Fruit fly (Drosophila melanogaster) whole organism, embryonic: ENCODE data around the gene CG34242.

Experiments
- CG10321 ChIP-seq: fragments of 200-800 bp; sonication (Bioruptor generic); IDR thresholded peaks from 2 replicates; pipeline ENCODE4 v1.3.6; 2022; ENCODE audit warnings: missing biosample characterization, missing genetic modification characterization
- CG10462 ChIP-seq: fragments of 200-800 bp; sonication (Bioruptor generic); optimal IDR thresholded peaks from 2 replicates; lab custom pipeline; 2016; ENCODE audit warnings: missing biosample characterization, missing genetic modification characterization
- CG10565 ChIP-seq: fragments of 200-800 bp; sonication (Bioruptor generic); optimal IDR thresholded peaks from 3 replicates; lab custom pipeline; 2016; ENCODE audit warnings: missing biosample characterization, mild to moderate bottlenecking, missing genetic modification characterization
- CG12236 ChIP-seq: fragments of 200-800 bp; sonication (Bioruptor generic); optimal IDR thresholded peaks from 2 replicates; lab custom pipeline; 2016; ENCODE audit warnings: missing biosample characterization, missing genetic modification characterization
- CG13624 ChIP-seq: fragments of 200-800 bp; sonication (Bioruptor generic); optimal IDR thresholded peaks from 2 replicates; lab custom pipeline; 2016; ENCODE audit warnings: missing biosample characterization, missing genetic modification characterization
- CG13894 ChIP-seq: fragments of 200-800 bp; sonication (Bioruptor generic); optimal IDR thresholded peaks from 3 replicates; lab custom pipeline; 2018; ENCODE audit warnings: missing biosample characterization, mild to moderate bottlenecking, missing genetic modification characterization, moderate library complexity
- CG1529 ChIP-seq: fragments of 200-800 bp; sonication (Bioruptor generic); optimal IDR thresholded peaks from 3 replicates; lab custom pipeline; 2018; ENCODE audit warnings: missing biosample characterization, missing genetic modification characterization
- CG30403 ChIP-seq: fragments of 200-800 bp; sonication (Bioruptor generic); optimal IDR thresholded peaks from 3 replicates; lab custom pipeline; 2016; ENCODE audit warnings: missing biosample characterization, missing genetic modification characterization
- CG31365 ChIP-seq: fragments of 200-800 bp; sonication (Bioruptor generic); optimal IDR thresholded peaks from 2 replicates; lab custom pipeline; 2018; ENCODE audit warnings: missing biosample characterization, mild to moderate bottlenecking, missing genetic modification characterization
- CG34376 ChIP-seq: fragments of 200-800 bp; sonication (Bioruptor generic); optimal IDR thresholded peaks from 2 replicates; lab custom pipeline; 2018; ENCODE audit warnings: missing biosample characterization, mild to moderate bottlenecking, missing genetic modification characterization
- CG4360 ChIP-seq: fragments of 200-800 bp; sonication (Bioruptor generic); IDR thresholded peaks from 2 replicates; pipeline ENCODE4 v1.3.6; 2022; ENCODE audit warnings: missing biosample characterization, missing genetic modification characterization
- CG4404 ChIP-seq: fragments of 200-800 bp; sonication (Bioruptor generic); IDR thresholded peaks from 2 replicates; pipeline ENCODE4 v1.3.6; 2022; ENCODE audit warnings: missing biosample characterization, missing genetic modification characterization
- CG4707 ChIP-seq: fragments of 200-800 bp; sonication (Bioruptor generic); optimal IDR thresholded peaks from 2 replicates; lab custom pipeline; 2018; ENCODE audit warnings: missing biosample characterization, mild to moderate bottlenecking, missing genetic modification characterization, moderate library complexity
- CG4730 ChIP-seq: fragments of 200-800 bp; sonication (Bioruptor generic); IDR thresholded peaks from 2 replicates; pipeline ENCODE4 v1.3.6; 2022; ENCODE audit warnings: missing biosample characterization, missing genetic modification characterization
- CG7271 ChIP-seq: fragments of 200-800 bp; sonication (Bioruptor generic); optimal IDR thresholded peaks from 2 replicates; lab custom pipeline; 2018; ENCODE audit warnings: missing biosample characterization, mild to moderate bottlenecking, missing genetic modification characterization, moderate library complexity
- CG7786 ChIP-seq: fragments of 200-800 bp; sonication (Bioruptor generic); optimal IDR thresholded peaks from 2 replicates; lab custom pipeline; 2016; ENCODE audit warnings: missing biosample characterization, missing genetic modification characterization
- CG7839 ChIP-seq: fragments of 200-800 bp; sonication (Bioruptor generic); optimal IDR thresholded peaks from 3 replicates; lab custom pipeline; 2018; ENCODE audit warnings: missing biosample characterization, mild to moderate bottlenecking, missing genetic modification characterization, moderate library complexity
- CG8765 ChIP-seq: fragments of 200-800 bp; sonication (Bioruptor generic); IDR thresholded peaks from 2 replicates; pipeline ENCODE4 v1.3.6; 2022; ENCODE audit warnings: missing biosample characterization, missing genetic modification characterization
- CkIIα-i1 ChIP-seq: fragments of 200-800 bp; sonication (Bioruptor generic); IDR thresholded peaks from 2 replicates; pipeline ENCODE4 v1.3.6; 2022; ENCODE audit warnings: missing biosample characterization, missing genetic modification characterization
- Doc3 ChIP-seq: fragments of 200-800 bp; sonication (Bioruptor generic); IDR thresholded peaks from 3 replicates; pipeline ENCODE4 v1.3.6; 2022; ENCODE audit warnings: missing biosample characterization, missing genetic modification characterization; ENCODE audit not compliant: partially characterized antibody
- Dref ChIP-seq: fragments of 200-800 bp; sonication (Bioruptor generic); IDR thresholded peaks from 2 replicates; pipeline ENCODE4 v1.3.6; 2022; ENCODE audit warnings: missing biosample characterization, missing genetic modification characterization
- E2f1 ChIP-seq: fragments of 200-800 bp; sonication (Bioruptor generic); IDR thresholded peaks from 2 replicates; pipeline ENCODE4 v1.3.6; 2022; ENCODE audit warnings: missing biosample characterization, missing genetic modification characterization
- Hey ChIP-seq: fragments of 200-800 bp; sonication (Bioruptor generic); optimal IDR thresholded peaks from 3 replicates; lab custom pipeline; 2018; ENCODE audit warnings: missing biosample characterization, mild to moderate bottlenecking, missing genetic modification characterization
- Hr51 ChIP-seq, 2 experiments: fragments of 200-800 bp; sonication (Bioruptor generic); optimal IDR thresholded peaks; 2 replicates in 1 of 2; 3 replicates in 1 of 2; lab custom pipeline; 2016 to 2018; ENCODE audit warnings: missing biosample characterization in 2 of 2, missing genetic modification characterization in 2 of 2, mild to moderate bottlenecking in 1 of 2, moderate library complexity in 1 of 2
- Hr78 ChIP-seq, 2 experiments: fragments of 200-800 bp in 1 of 2; fragments of >200 bp in 1 of 2; sonication (Bioruptor generic) in 1 of 2; optimal IDR thresholded peaks; 2 replicates each; lab custom pipeline; 2017 to 2019; ENCODE audit warnings: missing biosample characterization in 2 of 2, missing genetic modification characterization in 2 of 2, mild to moderate bottlenecking in 1 of 2, moderate library complexity in 1 of 2
- Lhr ChIP-seq: fragments of 200-800 bp; sonication (Bioruptor generic); optimal IDR thresholded peaks from 3 replicates; lab custom pipeline; 2017; ENCODE audit warnings: mild to moderate bottlenecking, missing biosample characterization, missing genetic modification reagents, missing genetic modification characterization
- MESR4 ChIP-seq: fragments of 200-800 bp; sonication (Bioruptor generic); optimal IDR thresholded peaks from 2 replicates; lab custom pipeline; 2018; ENCODE audit warnings: missing biosample characterization, mild to moderate bottlenecking, missing genetic modification characterization, moderate library complexity
- Mad ChIP-seq: fragments of 200-800 bp; sonication (Bioruptor generic); optimal IDR thresholded peaks from 2 replicates; lab custom pipeline; 2016; ENCODE audit warnings: missing biosample characterization, missing genetic modification characterization
- Nf-YC ChIP-seq: fragments of 200-800 bp; optimal IDR thresholded peaks from 3 replicates; lab custom pipeline; 2019; ENCODE audit warnings: missing biosample characterization, mild to moderate bottlenecking, missing genetic modification characterization, moderate library complexity
- Xrp1 ChIP-seq: fragments of 200-800 bp; sonication (Bioruptor generic); IDR thresholded peaks from 2 replicates; pipeline ENCODE4 v1.3.6; 2022; ENCODE audit warnings: missing biosample characterization, missing genetic modification characterization
- amos ChIP-seq: fragments of 200-800 bp; sonication (Bioruptor generic); IDR thresholded peaks from 2 replicates; pipeline ENCODE4 v1.3.6; 2022; ENCODE audit warnings: missing biosample characterization, missing genetic modification characterization; ENCODE audit not compliant: partially characterized antibody
- bowl ChIP-seq: fragments of 200-800 bp; sonication (Bioruptor generic); IDR thresholded peaks from 2 replicates; pipeline ENCODE4 v1.3.6; 2022; ENCODE audit warnings: missing biosample characterization, missing genetic modification characterization
- cad ChIP-seq: fragments of >200 bp; optimal IDR thresholded peaks from 2 replicates; lab custom pipeline; 2017; ENCODE audit warnings: missing biosample characterization, missing genetic modification characterization
- crol ChIP-seq: fragments of 200-800 bp; sonication (Bioruptor generic); IDR thresholded peaks from 2 replicates; pipeline ENCODE4 v1.3.6; 2022; ENCODE audit warnings: missing biosample characterization, missing genetic modification characterization
- disco-r ChIP-seq: fragments of 200-800 bp; sonication (Bioruptor generic); optimal IDR thresholded peaks from 2 replicates; lab custom pipeline; 2016; ENCODE audit warnings: missing biosample characterization, missing genetic modification characterization
- exex ChIP-seq: fragments of 200-800 bp; sonication (Bioruptor generic); optimal IDR thresholded peaks from 4 replicates; lab custom pipeline; 2018; ENCODE audit warnings: missing biosample characterization, mild to moderate bottlenecking, missing genetic modification characterization, moderate library complexity
- eyg ChIP-seq: fragments of 200-800 bp; sonication (Bioruptor generic); optimal IDR thresholded peaks from 3 replicates; lab custom pipeline; 2016; ENCODE audit warnings: missing biosample characterization, missing genetic modification characterization
- her ChIP-seq: fragments of 200-800 bp; sonication (Bioruptor generic); optimal IDR thresholded peaks from 2 replicates; lab custom pipeline; 2016; ENCODE audit warnings: missing biosample characterization, missing genetic modification characterization
- ind ChIP-seq: fragments of 200-800 bp; sonication (Bioruptor generic); optimal IDR thresholded peaks from 3 replicates; lab custom pipeline; 2016; ENCODE audit warnings: missing biosample characterization, missing genetic modification characterization
- insv ChIP-seq, 2 experiments: fragments of 200-800 bp; sonication (Bioruptor generic); optimal IDR thresholded peaks; 3 replicates each; lab custom pipeline; 2016 to 2018; ENCODE audit warnings: missing biosample characterization in 2 of 2, missing genetic modification characterization in 2 of 2
- jigr1 ChIP-seq: fragments of 200-800 bp; sonication (Bioruptor generic); IDR thresholded peaks from 3 replicates; pipeline ENCODE4 v1.3.6; 2022; ENCODE audit warnings: missing biosample characterization, missing genetic modification characterization
- kni ChIP-seq: fragments of 200-800 bp; sonication (Bioruptor generic); optimal IDR thresholded peaks from 3 replicates; lab custom pipeline; 2017; ENCODE audit warnings: mild to moderate bottlenecking, missing biosample characterization, missing genetic modification reagents, missing genetic modification characterization
- lov ChIP-seq, 2 experiments: fragments of 200-800 bp in 1 of 2; fragments of >200 bp in 1 of 2; sonication (Bioruptor generic) in 1 of 2; IDR thresholded peaks in 1 of 2; optimal IDR thresholded peaks in 1 of 2; 2 replicates in 1 of 2; 3 replicates in 1 of 2; pipeline versions ENCODE4 v1.3.6 to Lab custom; 2017 to 2022; ENCODE audit warnings: missing biosample characterization in 1 of 2, missing genetic modification characterization in 1 of 2
- otp ChIP-seq: fragments of 200-800 bp; sonication (Bioruptor generic); IDR thresholded peaks from 3 replicates; pipeline ENCODE4, ENCODE4 v1.3.6; 2022; ENCODE audit warnings: missing biosample characterization, missing genetic modification characterization
- sens ChIP-seq: fragments of 200-800 bp; sonication (Bioruptor generic); peaks from one replicate; lab custom pipeline; 2016; ENCODE audit warnings: missing biosample characterization, missing genetic modification characterization
- sens-2 ChIP-seq: fragments of 200-800 bp; sonication (Bioruptor generic); IDR thresholded peaks from 2 replicates; pipeline ENCODE4 v1.3.6; 2022; ENCODE audit warnings: missing biosample characterization, missing genetic modification characterization
- sr ChIP-seq: fragments of 200-800 bp; sonication (Bioruptor generic); IDR thresholded peaks from 3 replicates; pipeline ENCODE4 v1.3.6; 2022; ENCODE audit warnings: missing biosample characterization, missing genetic modification characterization
- tgo ChIP-seq: fragments of 200-800 bp; sonication (Bioruptor generic); IDR thresholded peaks from 3 replicates; pipeline ENCODE4 v1.3.6; 2022; ENCODE audit warnings: missing biosample characterization, missing genetic modification characterization
- tll ChIP-seq, 2 experiments: fragments of 200-800 bp in 1 of 2; fragments of >200 bp in 1 of 2; sonication (Bioruptor generic) in 1 of 2; optimal IDR thresholded peaks; 2 replicates each; lab custom pipeline; 2017 to 2019; ENCODE audit warnings: missing biosample characterization in 2 of 2, missing genetic modification characterization in 2 of 2, mild to moderate bottlenecking in 1 of 2, moderate library complexity in 1 of 2
- zen ChIP-seq: fragments of 200-800 bp; sonication (Bioruptor generic); optimal IDR thresholded peaks from 3 replicates; lab custom pipeline; 2018; ENCODE audit warnings: missing biosample characterization, mild to moderate bottlenecking, missing genetic modification characterization, moderate library complexity

The CG34242 gene

DNA sequence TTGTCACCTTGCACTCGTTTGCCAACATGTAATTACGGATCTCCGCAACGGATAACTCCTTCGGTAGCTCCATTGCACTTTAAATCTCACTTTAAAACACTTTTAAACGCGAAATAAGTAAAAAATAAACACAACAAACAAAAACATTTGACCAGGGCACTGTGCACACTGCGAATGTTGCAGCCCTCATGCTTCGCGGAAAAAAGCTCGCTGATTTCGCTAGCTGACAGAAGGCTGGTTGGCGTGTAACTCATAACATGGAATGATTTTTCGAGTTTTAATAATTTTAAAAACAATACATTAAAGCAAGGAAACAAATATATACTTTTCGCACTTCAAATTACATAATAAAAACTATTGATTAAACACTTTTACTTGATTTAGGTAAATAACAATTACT lies 38.6 kb downstream of the CG34242 start, which contains the start of gene sowah (continued):
- TF ChIP-seq lov (optimal IDR thresholded peaks at IDR 0.05; lab: Kevin White, UChicago) = no peak
- TF ChIP-seq lov (GFP tag; IDR thresholded peaks at IDR 0.05; lab: Robert Waterston, UW) = no peak
- TF ChIP-seq zen (tag; lab: Kevin White, UChicago) = peak; percentile 51
- TF ChIP-seq CG4404 (GFP tag; lab: Robert Waterston, UW) = no peak
- TF ChIP-seq cad (GFP tag; lab: Kevin White, UChicago) = no peak
- peak in 1 of 2 experiments; percentile 30 for TF ChIP-seq insv (GFP tag; optimal IDR thresholded peaks at IDR 0.05; lab: Kevin White, UChicago)
- peak; percentile 4 for TF ChIP-seq CG30403 (GFP tag; lab: Kevin White, UChicago)
- TF ChIP-seq her (GFP tag; lab: Kevin White, UChicago) = no peak
- no peak for TF ChIP-seq CG1529
- peak; percentile 8 for TF ChIP-seq CG12236 (GFP tag; lab: Kevin White, UChicago)
- no peak for TF ChIP-seq CG4707
- no peak for TF ChIP-seq Doc3
- peak; percentile 67 for TF ChIP-seq MESR4 (GFP tag; lab: Kevin White, UChicago)
- TF ChIP-seq crol = no peak
- TF ChIP-seq CG13624 (GFP tag; lab: Kevin White, UChicago) = peak; percentile 52
- no peak for TF ChIP-seq CG10462 (GFP tag; lab: Kevin White, UChicago)
- no peak for TF ChIP-seq E2f1 (GFP tag; lab: Robert Waterston, UW)
- TF ChIP-seq tgo = 0 out of 3 replicates have a peak, but pooled peaks have one; percentile 33
- TF ChIP-seq sr = peak; percentile 42; the same call in 1 of the 3 replicates
- peak; percentile 46; the same call in 1 of the 2 replicates for TF ChIP-seq Dref (GFP tag; lab: Robert Waterston, UW)
- TF ChIP-seq CG34376 (GFP tag; lab: Kevin White, UChicago) = no peak
- 0 out of 3 replicates have a peak, but pooled peaks have one; percentile 49 for TF ChIP-seq otp (GFP tag; lab: Robert Waterston, UW)
- peak; percentile 42 for TF ChIP-seq CG7271 (tag; lab: Kevin White, UChicago)
- TF ChIP-seq Xrp1 = peak; percentile 48; the same call in 1 of the 2 replicates
- TF ChIP-seq sens-2 (GFP tag; lab: Robert Waterston, UW) = no peak
- no peak for TF ChIP-seq Hr78 (GFP tag; optimal IDR thresholded peaks at IDR 0.05; lab: Kevin White, UChicago)
- TF ChIP-seq disco-r (GFP tag; lab: Kevin White, UChicago) = no peak
- peak; percentile 30 for TF ChIP-seq ind (GFP tag; lab: Kevin White, UChicago)
- no peak for TF ChIP-seq CG31365 (tag; lab: Kevin White, UChicago)
- no peak for TF ChIP-seq CG4730 (GFP tag; lab: Robert Waterston, UW)
- TF ChIP-seq CG7786 (GFP tag; lab: Kevin White, UChicago) = peak; percentile 43
- TF ChIP-seq sens (GFP tag; lab: Kevin White, UChicago) = peak; percentile 83
- TF ChIP-seq Mad (GFP tag; lab: Kevin White, UChicago) = peak; percentile 40
- no peak; the same call in 2 of the 3 replicates for TF ChIP-seq jigr1 (GFP tag; lab: Robert Waterston, UW)
- TF ChIP-seq CG7839 = peak; percentile 55
- TF ChIP-seq CG10321 = no peak
- TF ChIP-seq eyg = no peak
- peak in 1 of 2 experiments; percentile 29 for TF ChIP-seq tll (GFP tag; optimal IDR thresholded peaks at IDR 0.05; lab: Kevin White, UChicago)
- peak; percentile 47 for TF ChIP-seq CG13894 (tag; lab: Kevin White, UChicago)
- no peak for TF ChIP-seq CG10565 (GFP tag; lab: Kevin White, UChicago)
- TF ChIP-seq CkIIα-i1 (GFP tag; lab: Robert Waterston, UW) = no peak
- no peak for TF ChIP-seq exex (tag; lab: Kevin White, UChicago)
- no peak for TF ChIP-seq CG8765 (GFP tag; lab: Robert Waterston, UW)
- peak; percentile 57 for TF ChIP-seq amos
- TF ChIP-seq CG4360 (GFP tag; lab: Robert Waterston, UW) = peak; percentile 34; the same call in 1 of the 2 replicates
- TF ChIP-seq kni (GFP tag; lab: Kevin White, UChicago) = no peak
- TF ChIP-seq Hey (tag; lab: Kevin White, UChicago) = no peak
- no peak for TF ChIP-seq bowl (GFP tag; lab: Robert Waterston, UW)
- TF ChIP-seq Hr51 (GFP tag; optimal IDR thresholded peaks at IDR 0.05; lab: Kevin White, UChicago) = peak; percentile 7 to 51
- peak; percentile 59 for TF ChIP-seq Lhr (GFP tag; lab: Kevin White, UChicago)
- peak; percentile 64 for TF ChIP-seq Nf-YC (tag; lab: Kevin White, UChicago)
